Fruit fly (Drosophila melanogaster) ovary, adult (tissue): ENCODE measurements around the gene CG2962.
A peak's percentile ranks its signal among the peaks of the same experiment; 100 is the strongest.

Experiments used
- CG17801 ChIP-seq: fragments of 200-800 bp; optimal IDR thresholded peaks from 2 replicates; lab custom pipeline; 2019; ENCODE audit warnings: missing biosample characterization, mild to moderate bottlenecking, missing genetic modification characterization, moderate library complexity; ENCODE audit not compliant: partially characterized antibody

The CG2962 gene

DNA sequence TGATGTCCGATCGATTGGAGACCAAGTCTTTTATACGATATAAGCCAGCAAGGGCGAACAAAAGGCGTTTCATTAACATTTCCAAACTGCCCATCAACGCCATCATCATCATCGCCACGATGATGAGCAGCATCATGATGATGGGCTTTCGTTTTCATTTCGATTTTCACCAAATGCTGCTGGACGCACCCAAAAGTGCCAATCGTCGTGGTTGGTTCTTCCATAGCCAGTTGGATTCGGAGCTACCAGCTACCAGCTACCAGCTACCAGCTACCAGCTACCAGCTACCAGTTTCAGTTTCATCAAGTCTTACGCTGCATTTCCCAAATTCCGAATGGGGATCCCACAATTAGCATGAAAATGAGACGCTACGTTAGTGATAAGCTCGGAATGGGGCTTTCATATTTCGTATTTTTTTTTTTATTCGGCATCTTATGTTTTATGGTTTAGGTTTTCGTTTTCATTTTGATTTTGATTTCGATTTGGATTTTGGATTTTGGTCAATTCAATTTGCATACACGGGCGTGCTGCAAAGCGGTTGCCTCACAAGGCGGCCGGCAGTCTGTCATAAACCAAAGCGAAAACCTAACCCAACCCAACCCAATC is at the start of gene CG2962:
Gene CG2962 (minus strand): TSS at position 9 of the 606 bp plus-strand sequence.
- TF ChIP-seq CG17801: no peak

dm6 chrX:10266018-10266384 is 49.6 kb upstream of the CG2962 start:
- peak; percentile 12 for TF ChIP-seq CG17801

DNA sequence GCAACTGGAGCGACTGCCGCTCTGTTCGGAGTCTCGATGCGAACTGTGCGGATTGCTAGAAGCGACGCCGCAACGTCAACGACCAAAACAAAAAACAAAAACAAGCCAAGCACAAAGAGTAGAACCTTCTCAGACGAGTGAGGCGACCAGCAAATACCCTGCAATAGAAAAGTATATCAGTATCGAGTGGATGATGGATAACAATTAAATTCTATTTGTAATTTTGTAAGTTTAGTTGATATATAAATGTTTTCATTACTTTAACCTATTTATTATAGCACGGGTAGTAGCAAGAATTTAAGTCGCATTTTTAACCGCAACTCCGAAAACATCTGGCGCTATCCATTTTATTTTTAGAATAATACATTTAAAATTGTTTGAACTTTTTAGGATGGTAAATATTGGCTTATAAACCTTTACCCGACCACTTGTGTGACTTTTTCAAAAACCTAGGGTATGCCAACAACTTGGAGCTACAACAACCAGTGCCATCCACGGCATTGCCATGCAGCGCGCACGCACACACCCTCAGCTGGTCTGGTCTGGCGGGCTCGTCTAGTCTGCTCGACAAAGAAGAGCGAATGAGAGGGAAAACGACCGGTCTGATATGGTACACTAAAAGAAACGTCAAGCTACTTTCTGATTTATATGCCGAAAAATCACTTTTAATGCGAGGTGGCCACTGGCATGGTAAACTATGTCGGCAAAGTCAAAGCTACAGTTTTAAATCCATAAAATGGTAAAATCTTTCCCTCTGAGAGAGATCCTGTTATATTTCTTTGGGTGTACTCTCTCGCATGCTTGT is 49.0 kb upstream of the CG2962 start, which contains the start of gene CG12643:
Gene CG12643 (minus strand): TSS at position 51 of the 805 bp plus-strand sequence.
- TF ChIP-seq CG17801: peak; percentile 54

- no peak for TF ChIP-seq CG17801
Measured at dm6 chrX:10263957-10264248, 47.5 kb upstream of the CG2962 start.

DNA sequence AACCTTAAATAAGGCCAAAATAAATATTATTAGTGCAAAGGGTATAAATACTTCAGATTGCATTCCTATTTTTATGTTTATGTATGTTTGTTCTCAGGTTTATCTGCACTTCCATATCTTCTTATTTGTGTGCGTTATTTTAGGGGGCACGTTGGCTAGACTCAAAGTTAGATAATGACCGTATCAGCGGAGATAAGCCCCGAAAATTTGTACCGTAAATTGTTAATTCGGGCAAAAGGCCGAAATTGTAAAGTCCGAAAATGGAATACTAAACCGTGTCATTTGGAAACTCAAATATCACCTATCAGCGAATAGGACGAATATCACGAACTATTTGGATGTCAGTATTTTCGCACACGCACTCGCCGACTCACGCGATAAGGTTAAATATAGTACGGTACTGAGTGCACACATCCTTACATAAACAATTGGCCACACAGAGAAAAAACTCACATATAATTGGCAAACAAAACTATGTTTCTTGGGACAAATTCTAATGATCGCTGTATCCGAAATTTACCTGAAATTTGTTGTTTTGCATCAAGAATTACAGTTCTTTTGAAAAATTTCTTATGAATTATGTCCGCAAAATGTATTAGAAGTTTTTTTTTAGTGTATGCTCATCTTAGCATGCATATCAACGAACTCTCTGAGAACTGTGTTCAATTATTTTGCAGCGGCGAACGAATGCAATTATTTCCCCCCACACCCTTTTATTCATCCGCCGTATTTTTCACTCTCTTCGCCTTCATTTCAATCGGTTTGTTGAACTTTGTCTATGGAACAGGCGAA is 46.9 kb upstream of the CG2962 start, which contains the start of gene Hk:
Gene Hk (minus strand): TSS at position 321 of the 792 bp plus-strand sequence.
- TF ChIP-seq CG17801: no peak

dm6 chrX:10261172-10261571 is 44.7 kb upstream of the CG2962 start:
- no peak for TF ChIP-seq CG17801

DNA sequence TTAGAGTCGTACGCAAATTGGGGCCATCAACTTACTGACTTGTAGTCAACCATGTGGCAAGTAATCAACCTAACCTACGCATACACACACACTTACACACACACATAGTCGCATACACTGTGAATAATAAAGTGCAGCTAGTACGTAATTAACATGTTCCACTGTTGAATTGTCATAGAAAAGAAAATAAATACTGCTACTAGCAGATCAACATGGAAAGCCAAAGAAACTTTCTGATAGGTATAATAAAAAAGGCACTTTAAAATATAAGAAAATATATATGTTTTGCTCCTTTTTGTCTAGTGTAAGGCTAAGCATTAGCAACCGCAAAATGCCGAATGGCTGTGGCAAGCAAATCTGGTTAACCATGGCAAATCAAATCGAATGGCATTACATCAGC is 43.1 kb upstream of the CG2962 start:
- TF ChIP-seq CG17801: no peak

DNA sequence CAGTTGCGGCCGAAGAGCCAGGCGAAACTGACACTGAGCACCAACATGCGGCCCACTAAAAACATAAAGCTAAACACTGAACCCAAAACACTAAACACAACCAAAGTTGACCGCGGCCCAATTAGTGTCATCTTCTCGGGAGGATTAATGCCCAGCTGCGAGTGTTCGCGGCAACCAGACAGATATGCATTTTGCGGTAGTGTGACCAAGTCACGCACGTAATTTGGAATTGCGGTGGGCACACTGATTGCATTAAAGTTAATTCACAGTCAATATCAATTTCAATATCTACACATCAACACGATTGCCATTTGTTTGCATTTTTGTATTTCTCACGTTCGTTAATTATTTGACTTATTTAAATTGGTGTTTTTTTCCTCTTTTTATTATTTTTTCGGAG is 39.8 kb upstream of the CG2962 start:
- TF ChIP-seq CG17801: no peak

- no peak for TF ChIP-seq CG17801
Measured at dm6 chrX:10252745-10253144, 36.3 kb upstream of the CG2962 start.

DNA sequence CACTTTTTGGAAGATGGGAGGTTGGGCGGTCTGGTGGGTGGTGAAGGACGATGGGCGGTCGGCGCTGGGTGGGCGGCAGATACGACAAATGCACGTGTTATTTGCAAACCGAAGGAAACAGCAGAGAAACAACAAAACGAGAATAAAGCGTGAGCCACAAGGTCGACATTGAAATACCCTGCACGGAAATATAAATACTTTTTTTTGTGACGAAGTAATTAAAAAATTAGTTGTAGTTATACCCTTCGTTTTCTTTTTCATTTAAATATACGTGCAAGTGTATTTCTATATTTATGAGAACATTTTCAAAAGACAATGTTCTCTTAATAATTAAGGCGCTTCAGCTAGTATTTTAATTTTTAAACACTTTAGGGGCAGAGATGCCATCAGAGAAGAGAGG is 34.2 kb upstream of the CG2962 start:
- TF ChIP-seq CG17801: no peak

dm6 chrX:10250017-10250416 is 33.6 kb upstream of the CG2962 start:
- no peak for TF ChIP-seq CG17801

DNA sequence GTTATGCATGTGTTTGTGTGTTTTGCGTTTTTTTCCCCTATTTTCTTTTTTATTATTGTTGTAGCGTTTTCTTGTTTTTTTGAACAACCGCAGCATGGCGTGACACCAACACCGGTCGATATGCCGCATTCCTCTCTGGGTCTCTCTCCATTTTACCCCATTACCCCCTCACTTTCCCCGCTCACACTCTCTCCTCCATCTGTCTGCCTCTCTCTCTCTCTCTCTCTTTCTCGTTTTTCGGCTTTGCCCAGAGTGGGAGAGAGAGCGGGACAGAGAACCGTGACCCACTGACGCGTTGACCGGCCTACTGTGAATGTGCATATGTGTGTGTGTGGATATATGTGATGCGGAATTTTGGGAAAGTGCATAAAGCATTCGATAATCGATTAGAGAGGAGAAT is 30.9 kb upstream of the CG2962 start:
- no peak for TF ChIP-seq CG17801

dm6 chrX:10244763-10245162 is 28.3 kb upstream of the CG2962 start:
- TF ChIP-seq CG17801: no peak

- TF ChIP-seq CG17801: no peak
Measured at dm6 chrX:10243540-10243939, 27.1 kb upstream of the CG2962 start.

DNA sequence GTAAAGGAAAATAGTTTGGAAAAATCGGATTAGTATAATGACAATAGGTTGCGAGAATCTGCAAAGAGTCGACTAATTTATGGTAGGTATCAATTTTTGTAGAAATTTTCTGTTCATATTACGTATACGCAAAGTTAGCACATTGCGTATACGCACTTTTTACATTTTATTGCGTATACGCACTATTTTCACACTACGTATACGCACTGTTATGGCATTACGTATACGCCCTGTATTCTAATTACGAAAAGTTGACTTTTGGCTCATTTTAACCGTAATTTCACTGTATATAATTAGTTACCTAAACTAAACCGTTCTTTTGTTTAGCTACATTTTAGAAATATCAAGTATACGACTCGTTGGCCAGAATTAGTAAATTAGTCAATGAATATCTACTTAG is 26.4 kb upstream of the CG2962 start:
- no peak for TF ChIP-seq CG17801

DNA sequence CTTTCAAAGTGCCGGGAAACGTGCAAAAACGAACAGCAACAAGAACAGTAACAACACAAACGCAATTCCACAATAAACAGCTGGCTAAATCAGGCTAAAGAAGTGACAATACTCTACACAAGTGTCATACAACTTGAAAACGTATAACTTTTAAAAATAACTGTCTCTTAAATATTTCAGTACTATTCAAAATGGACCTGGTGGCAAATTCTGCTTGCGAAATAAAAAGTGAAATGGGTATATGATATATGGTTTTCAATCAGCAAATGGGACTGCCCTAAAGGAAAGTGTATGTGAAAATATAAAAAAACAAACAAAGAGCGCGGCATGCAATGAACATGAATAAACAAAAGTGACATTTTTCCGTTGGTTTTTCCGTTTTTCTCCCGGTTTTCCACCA is 25.5 kb upstream of the CG2962 start:
- no peak for TF ChIP-seq CG17801

dm6 chrX:10234024-10234520 is 17.6 kb upstream of the CG2962 start:
- TF ChIP-seq CG17801: no peak
